Worm (Caenorhabditis elegans): Measurements from ENCODE around the gene ugt-10.

DNA sequence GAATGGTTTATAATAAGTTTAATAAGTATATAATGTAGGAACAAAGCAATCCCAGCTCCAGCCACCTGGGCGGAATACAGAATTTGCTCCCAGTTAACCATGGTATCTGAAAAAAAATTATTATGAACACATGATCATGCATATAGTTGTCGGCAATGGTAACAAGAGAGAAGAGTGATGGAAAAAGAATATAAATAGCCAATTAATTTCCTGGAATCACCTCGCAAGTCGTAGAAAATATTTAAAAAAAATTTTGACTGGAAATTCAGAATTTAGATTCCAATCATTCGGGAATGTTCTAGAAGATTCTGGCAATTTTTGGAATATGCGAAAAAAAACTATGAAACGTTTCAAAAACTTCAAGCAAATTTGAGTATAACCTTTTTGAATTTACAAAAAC, 44.3 kb upstream of the ugt-10 start, which contains the start of gene str-211:
- no peak for TF ChIP-seq nhr-76 (tag; optimal IDR thresholded peaks at IDR 0.05)
- TF ChIP-seq snpc-4 (tag; optimal IDR thresholded peaks at IDR 0.05), result no peak
- no peak for TF ChIP-seq Y48G9A.11 (GFP tag; IDR thresholded peaks at IDR 0.05)
- no peak for TF ChIP-seq daf-8 (GFP tag; IDR thresholded peaks at IDR 0.05)
- no peak for TF ChIP-seq lin-39 (tag; optimal IDR thresholded peaks at IDR 0.05)
- no peak for TF ChIP-seq zag-1 (tag; optimal IDR thresholded peaks at IDR 0.05)
- no peak for TF ChIP-seq ztf-11 (tag; optimal IDR thresholded peaks at IDR 0.05)
- no peak for TF ChIP-seq dve-1 (tag; optimal IDR thresholded peaks at IDR 0.05; ENCODE audit: insufficient read depth)
- TF ChIP-seq nhr-6 (tag; optimal IDR thresholded peaks at IDR 0.05), result no peak
- TF ChIP-seq ztf-7 (tag; optimal IDR thresholded peaks at IDR 0.05), result no peak
- no peak for TF ChIP-seq lin-29 (GFP tag; IDR thresholded peaks at IDR 0.05)
- TF ChIP-seq duxl-1 (tag; optimal IDR thresholded peaks at IDR 0.05; ENCODE audit: poor library complexity), result no peak
- TF ChIP-seq ceh-44 (GFP tag; IDR thresholded peaks at IDR 0.05), result no peak
- no peak for TF ChIP-seq vab-7 (GFP tag; IDR thresholded peaks at IDR 0.05)
